Worm (Caenorhabditis elegans) whole organism, young adult: Measurements from ENCODE around the gene srg-2.

ENCODE experiments used
- Y56A3A.18 ChIP-seq: fragments of 200-800 bp; sonication (Bioruptor generic); IDR thresholded peaks from 2 replicates; pipeline ENCODE4 v1.3.6; 2022; ENCODE audit warnings: missing genetic modification reagents, missing genetic modification characterization, missing compliant biosample characterization
- athp-1 ChIP-seq: sonication (generic microtip); optimal IDR thresholded peaks from 2 replicates; lab custom pipeline; 2017; ENCODE audit warnings: mild to moderate bottlenecking, missing genetic modification characterization, missing compliant biosample characterization
- bed-1 ChIP-seq: fragments of 200-800 bp; sonication (Bioruptor generic); IDR thresholded peaks from 2 replicates; pipeline ENCODE4 v1.3.6; 2022; ENCODE audit warnings: missing genetic modification reagents, missing genetic modification characterization, missing compliant biosample characterization
- ceh-100 ChIP-seq: fragments of 200-800 bp; sonication (Bioruptor generic); IDR thresholded peaks from 2 replicates; pipeline ENCODE4 v1.3.6; 2022; ENCODE audit warnings: missing genetic modification reagents, missing genetic modification characterization, missing compliant biosample characterization
- hmg-20 ChIP-seq: fragments of 200-800 bp; sonication (Bioruptor generic); IDR thresholded peaks from 2 replicates; pipeline ENCODE4 v1.3.6; 2022; ENCODE audit warnings: missing genetic modification reagents, missing genetic modification characterization, missing compliant biosample characterization
- lin-35 ChIP-seq, 3 experiments: fragments of 150-350 bp in 2 of 3; sonication (generic microtip) in 1 of 3; optimal IDR thresholded peaks; 2 replicates each; lab custom pipeline; 2014 to 2018; ENCODE audit warnings: missing biosample characterization in 3 of 3, missing genetic modification characterization in 3 of 3, missing genetic modification reagents in 3 of 3
- rcor-1 ChIP-seq: fragments of 200-800 bp; sonication (Bioruptor generic); IDR thresholded peaks from 2 replicates; pipeline ENCODE4 v1.3.6; 2022; ENCODE audit warnings: missing genetic modification reagents, missing genetic modification characterization, missing compliant biosample characterization
- snpc-4 ChIP-seq, 5 experiments: fragments of 150-350 bp in 1 of 5; sonication (generic microtip) in 4 of 5; optimal IDR thresholded peaks; 2 replicates each; lab custom pipeline; 2014 to 2018; ENCODE audit warnings: missing genetic modification characterization in 5 of 5, missing biosample characterization in 3 of 5, antibody characterized with exemption in 2 of 5, mild to moderate bottlenecking in 2 of 5, missing compliant biosample characterization in 2 of 5, missing genotype in 2 of 5, moderate library complexity in 2 of 5, missing genetic modification reagents in 1 of 5
- zim-3 ChIP-seq: sonication (generic microtip); optimal IDR thresholded peaks from 2 replicates; lab custom pipeline; 2017; ENCODE audit warnings: mild to moderate bottlenecking, missing genetic modification characterization, moderate library complexity, missing compliant biosample characterization

DNA sequence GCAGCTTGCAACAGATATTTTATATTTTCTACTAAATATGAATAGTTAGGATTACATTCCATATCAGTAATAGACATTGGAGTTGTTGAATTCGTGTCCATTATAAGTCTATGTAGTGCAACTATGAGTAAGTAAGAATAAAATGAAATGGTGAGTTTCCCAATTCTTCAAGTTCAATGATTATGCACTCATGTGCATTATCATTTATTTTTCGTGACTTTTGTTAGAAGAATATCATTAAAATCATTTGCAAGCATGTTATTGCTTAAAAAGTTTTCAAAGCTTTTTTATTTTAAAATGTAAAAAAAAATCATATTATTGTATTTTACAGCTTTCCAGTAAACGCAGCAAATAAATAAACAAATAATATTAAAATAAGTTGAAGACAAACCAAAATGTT is 3.3 kb downstream of the srg-2 start, which contains the start of gene srg-9:
- TF ChIP-seq snpc-4 (GFP tag; optimal IDR thresholded peaks at IDR 0.05; lab: Kevin White, UChicago) (no peak), snpc-4 (tag; optimal IDR thresholded peaks at IDR 0.05; lab: Kevin White, UChicago) (no peak), Y56A3A.18 (GFP tag; lab: Robert Waterston, UW) (no peak), athp-1 (no peak), zim-3 (no peak), rcor-1 (GFP tag; lab: Robert Waterston, UW) (no peak), hmg-20 (no peak), lin-35 (GFP tag; optimal IDR thresholded peaks at IDR 0.05; lab: Kevin White, UChicago) (no peak), bed-1 (GFP tag; lab: Robert Waterston, UW) (no peak), ceh-100 (GFP tag; lab: Robert Waterston, UW) (no peak)
